Worm (Caenorhabditis elegans) whole organism, early embryonic: ENCODE measurements around the gene Y116A8C.469.

Source experiments
- B0310.2 ChIP-seq: sonication (generic microtip); optimal IDR thresholded peaks from 2 replicates; lab custom pipeline; 2016; ENCODE audit warnings: mild to moderate bottlenecking, missing genetic modification characterization, missing compliant biosample characterization
- F13C5.2 ChIP-seq: sonication (generic microtip); optimal IDR thresholded peaks from 2 replicates; lab custom pipeline; 2017; ENCODE audit warnings: mild to moderate bottlenecking, missing genetic modification characterization, inconsistent platforms, missing compliant biosample characterization
- aly-1 ChIP-seq: sonication (generic microtip); optimal IDR thresholded peaks from 2 replicates; lab custom pipeline; 2016; ENCODE audit warnings: missing genetic modification characterization, missing compliant biosample characterization
- ama-1 ChIP-seq: fragments of 150-350 bp; optimal IDR thresholded peaks from 2 replicates; lab custom pipeline; 2014
- ceh-13 ChIP-seq: fragments of 200-800 bp; sonication (Bioruptor generic); optimal IDR thresholded peaks from 2 replicates; lab custom pipeline; 2018; ENCODE audit warnings: mild to moderate bottlenecking, missing genetic modification characterization, missing compliant biosample characterization
- ceh-36 ChIP-seq: sonication (generic microtip); optimal IDR thresholded peaks from 2 replicates; lab custom pipeline; 2016; ENCODE audit warnings: missing genetic modification characterization, inconsistent platforms, missing compliant biosample characterization
- ets-7 ChIP-seq: sonication (generic microtip); optimal IDR thresholded peaks from 2 replicates; lab custom pipeline; 2016; ENCODE audit warnings: missing genotype, missing genetic modification characterization, missing compliant biosample characterization
- flt-1 ChIP-seq: fragments of 200-800 bp; sonication (Bioruptor generic); IDR thresholded peaks from 2 replicates; pipeline ENCODE4 v1.3.6; 2022; ENCODE audit warnings: missing genetic modification characterization, missing compliant biosample characterization
- hmbx-1 ChIP-seq: sonication (generic microtip); optimal IDR thresholded peaks from 2 replicates; lab custom pipeline; 2016; ENCODE audit warnings: mild to moderate bottlenecking, missing genetic modification characterization, missing compliant biosample characterization
- hmg-4 ChIP-seq: fragments of 200-800 bp; sonication (Bioruptor generic); optimal IDR thresholded peaks from 2 replicates; lab custom pipeline; 2018; ENCODE audit warnings: mild to moderate bottlenecking, missing genetic modification characterization, missing compliant biosample characterization
- hnd-1 ChIP-seq: sonication (generic microtip); optimal IDR thresholded peaks from 2 replicates; lab custom pipeline; 2016; ENCODE audit warnings: missing genetic modification characterization, missing compliant biosample characterization
- pes-1 ChIP-seq: fragments of 200-800 bp; sonication (Bioruptor generic); IDR thresholded peaks from 2 replicates; pipeline ENCODE4 v1.3.6; 2022; ENCODE audit warnings: missing genetic modification reagents, missing genetic modification characterization, missing compliant biosample characterization
- scrt-1 ChIP-seq: fragments of 200-800 bp; sonication (Bioruptor generic); IDR thresholded peaks from 2 replicates; pipeline ENCODE4 v1.3.6; 2022; ENCODE audit warnings: missing genetic modification characterization, missing compliant biosample characterization
- sea-1 ChIP-seq: fragments of 200-800 bp; sonication (Bioruptor generic); conservative IDR thresholded peaks from 2 replicates; pipeline ENCODE4 v1.3.6; 2022; ENCODE audit warnings: missing genetic modification characterization, missing compliant biosample characterization
- tbx-11 ChIP-seq: fragments of 200-800 bp; sonication (Bioruptor generic); IDR thresholded peaks from 2 replicates; pipeline ENCODE4 v1.3.6; 2022; ENCODE audit warnings: missing genetic modification characterization, missing compliant biosample characterization
- tbx-37 ChIP-seq: fragments of 200-800 bp; sonication (Bioruptor generic); conservative IDR thresholded peaks from 2 replicates; pipeline ENCODE4 v1.3.6; 2022; ENCODE audit warnings: missing genetic modification reagents, missing genetic modification characterization, missing compliant biosample characterization
- tra-4 ChIP-seq: sonication (generic microtip); optimal IDR thresholded peaks from 2 replicates; lab custom pipeline; 2017; ENCODE audit warnings: missing genetic modification characterization, missing compliant biosample characterization

Y116A8C.469 gene

DNA sequence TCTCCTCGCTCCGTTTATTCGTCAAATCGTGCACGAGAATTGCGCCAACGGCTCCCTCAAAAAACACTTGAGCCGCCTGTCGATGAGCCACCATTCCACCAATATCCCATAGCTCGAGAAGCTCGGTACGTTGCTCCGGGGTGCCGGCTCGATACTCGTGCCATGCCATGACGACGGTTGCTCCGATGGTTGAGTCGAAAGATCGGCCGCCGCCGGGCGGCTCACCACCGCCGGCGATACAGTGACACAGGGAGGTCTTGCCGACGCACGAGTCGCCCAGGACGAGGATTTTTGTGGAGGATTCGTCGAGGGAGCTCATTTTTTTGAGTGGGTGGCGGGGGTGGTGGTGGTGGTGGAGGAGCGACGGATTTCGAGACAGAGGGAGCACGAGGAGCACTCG lies 18.3 kb upstream of the Y116A8C.469 start:
- TF ChIP-seq sea-1 (no peak), hmbx-1 (tag; lab: Kevin White, UChicago) (no peak), ama-1 (no peak)

- TF ChIP-seq F13C5.2 (tag; lab: Kevin White, UChicago), result no peak
- TF ChIP-seq pes-1 (GFP tag; lab: Robert Waterston, UW), result no peak
- TF ChIP-seq B0310.2, result no peak
- no peak for TF ChIP-seq tra-4 (tag; lab: Kevin White, UChicago)
Measured at ce11 chrIV:16931077-16931476, 13.3 kb upstream of the Y116A8C.469 start, which contains the start of gene Y116A8C.49. Gene Y116A8C.49, minus strand, starts transcription at chrIV:16931177.

DNA sequence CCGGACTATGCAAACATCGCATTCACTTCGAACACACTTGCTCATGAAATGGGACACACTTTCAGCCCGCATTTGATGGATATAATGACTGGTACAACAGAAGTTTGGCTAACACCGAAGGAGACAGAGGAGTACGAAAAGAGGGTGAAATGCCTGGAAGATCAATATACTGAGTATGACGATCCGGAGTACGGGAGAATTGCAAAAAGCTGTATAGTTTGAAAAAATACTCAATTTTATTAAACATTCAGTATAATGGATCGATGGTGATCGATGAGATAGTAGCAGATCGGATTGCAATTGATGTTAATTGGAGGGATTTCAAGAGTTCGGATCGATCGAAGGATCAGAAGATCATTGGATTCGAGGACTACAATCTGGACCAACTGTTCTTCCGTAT lies 8.8 kb upstream of the Y116A8C.469 start:
- TF ChIP-seq ama-1, result no peak
- TF ChIP-seq ets-7 (tag; lab: Kevin White, UChicago), result no peak
- TF ChIP-seq aly-1 (tag; lab: Kevin White, UChicago), result no peak
- TF ChIP-seq tbx-37 (GFP tag; lab: Robert Waterston, UW), result no peak
- TF ChIP-seq hmbx-1 (tag; lab: Kevin White, UChicago), result no peak

ce11 chrIV:16925363-16925863 lies 7.7 kb upstream of the Y116A8C.469 start:
- TF ChIP-seq ceh-36 (tag; lab: Kevin White, UChicago) (no peak), tbx-11 (GFP tag; lab: Robert Waterston, UW) (0 out of 2 replicates have a peak, but pooled peaks have one; percentile 21), pes-1 (GFP tag; lab: Robert Waterston, UW) (0 out of 2 replicates have a peak, but pooled peaks have one; percentile 13), F13C5.2 (tag; lab: Kevin White, UChicago) (no peak), sea-1 (no peak), aly-1 (tag; lab: Kevin White, UChicago) (no peak), hmbx-1 (tag; lab: Kevin White, UChicago) (no peak), ama-1 (no peak), flt-1 (GFP tag; lab: Robert Waterston, UW) (no peak), scrt-1 (no peak), ets-7 (tag; lab: Kevin White, UChicago) (no peak), ceh-13 (GFP tag; lab: Kevin White, UChicago) (no peak)

ce11 chrIV:16924092-16924491 lies 6.4 kb upstream of the Y116A8C.469 start, which contains the start of gene nep-24:
Gene nep-24, plus strand, starts transcription at chrIV:16924392.
- TF ChIP-seq pes-1 (GFP tag; lab: Robert Waterston, UW), result no peak
- TF ChIP-seq tra-4 (tag; lab: Kevin White, UChicago), result no peak
- no peak for TF ChIP-seq sea-1
- no peak for TF ChIP-seq hnd-1 (tag; lab: Kevin White, UChicago)
- no peak for TF ChIP-seq aly-1 (tag; lab: Kevin White, UChicago)
- TF ChIP-seq ama-1, result no peak
- no peak for TF ChIP-seq tbx-11 (GFP tag; lab: Robert Waterston, UW)
- TF ChIP-seq hmbx-1 (tag; lab: Kevin White, UChicago), result no peak
- TF ChIP-seq hmg-4 (GFP tag; lab: Kevin White, UChicago), result no peak
- no peak for TF ChIP-seq F13C5.2 (tag; lab: Kevin White, UChicago)
- no peak for TF ChIP-seq ets-7 (tag; lab: Kevin White, UChicago)
- no peak for TF ChIP-seq scrt-1
- TF ChIP-seq tbx-37 (GFP tag; lab: Robert Waterston, UW), result no peak
- no peak for TF ChIP-seq B0310.2
- no peak for TF ChIP-seq ceh-13 (GFP tag; lab: Kevin White, UChicago)
- no peak for TF ChIP-seq ceh-36 (tag; lab: Kevin White, UChicago)
- no peak for TF ChIP-seq flt-1 (GFP tag; lab: Robert Waterston, UW)

- no peak for TF ChIP-seq ama-1
- no peak for TF ChIP-seq flt-1 (GFP tag; lab: Robert Waterston, UW)
- TF ChIP-seq sea-1, result no peak
- no peak for TF ChIP-seq ets-7 (tag; lab: Kevin White, UChicago)
- no peak for TF ChIP-seq pes-1 (GFP tag; lab: Robert Waterston, UW)
- TF ChIP-seq hmbx-1 (tag; lab: Kevin White, UChicago), result no peak
- no peak for TF ChIP-seq aly-1 (tag; lab: Kevin White, UChicago)
- no peak for TF ChIP-seq hnd-1 (tag; lab: Kevin White, UChicago)
- TF ChIP-seq tbx-11 (GFP tag; lab: Robert Waterston, UW), result no peak
- TF ChIP-seq scrt-1, result no peak
- TF ChIP-seq tra-4 (tag; lab: Kevin White, UChicago), result no peak
- TF ChIP-seq hmg-4 (GFP tag; lab: Kevin White, UChicago), result no peak
- TF ChIP-seq ceh-13 (GFP tag; lab: Kevin White, UChicago), result no peak
- no peak for TF ChIP-seq tbx-37 (GFP tag; lab: Robert Waterston, UW)
- TF ChIP-seq ceh-36 (tag; lab: Kevin White, UChicago), result no peak
- TF ChIP-seq B0310.2, result no peak
- no peak for TF ChIP-seq F13C5.2 (tag; lab: Kevin White, UChicago)
Measured at ce11 chrIV:16921999-16922398, 4.3 kb upstream of the Y116A8C.469 start.

- TF ChIP-seq ceh-13 (GFP tag; lab: Kevin White, UChicago) (no peak), ama-1 (no peak), hmg-4 (GFP tag; lab: Kevin White, UChicago) (no peak), hnd-1 (tag; lab: Kevin White, UChicago) (no peak), F13C5.2 (tag; lab: Kevin White, UChicago) (no peak), tra-4 (tag; lab: Kevin White, UChicago) (no peak)
Measured at ce11 chrIV:16920041-16920440, 2.3 kb upstream of the Y116A8C.469 start, which contains the start of gene nep-23. Gene nep-23, plus strand, starts transcription at chrIV:16920341.

DNA sequence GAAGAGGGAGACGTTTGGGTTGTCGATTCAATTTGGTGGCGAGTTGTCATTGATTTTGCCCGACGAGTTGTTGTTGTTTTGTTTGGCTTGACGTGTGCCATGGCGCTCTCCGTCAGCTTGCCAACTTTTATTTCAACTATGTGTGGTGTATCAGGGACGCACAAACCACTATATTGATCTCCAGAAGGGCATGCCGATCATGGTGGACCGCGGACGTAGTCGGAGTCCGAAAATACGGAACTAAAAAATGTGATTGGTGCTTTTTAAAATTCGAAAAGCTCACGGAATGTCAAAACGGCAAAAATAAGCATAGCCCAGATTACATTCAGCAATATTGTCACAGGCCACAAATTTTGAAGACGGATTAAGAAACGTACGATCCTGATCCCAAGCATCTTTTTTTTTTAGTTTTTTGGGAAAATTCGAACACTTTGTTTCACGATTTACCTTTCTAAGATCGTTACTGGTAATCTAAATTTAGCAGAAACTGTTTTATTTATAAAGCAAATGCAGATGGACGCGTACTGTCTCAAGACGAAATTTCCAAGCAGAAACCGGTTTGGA lies 1.6 kb upstream of the Y116A8C.469 start, which contains the start of the genes Y116A8C.470 and Y116A8C.463:
Y116A8C.470 (minus strand) TSS at position 101 of the 564 bp plus-strand sequence.
Y116A8C.463 (plus strand) TSS at position 514 of the 564 bp plus-strand sequence.
- TF ChIP-seq tra-4 (tag; lab: Kevin White, UChicago) (no peak), hmg-4 (GFP tag; lab: Kevin White, UChicago) (no peak), scrt-1 (no peak)
